Worm (Caenorhabditis elegans): Measurements from ENCODE around the gene T25G12.11.

The T25G12.11 gene

DNA sequence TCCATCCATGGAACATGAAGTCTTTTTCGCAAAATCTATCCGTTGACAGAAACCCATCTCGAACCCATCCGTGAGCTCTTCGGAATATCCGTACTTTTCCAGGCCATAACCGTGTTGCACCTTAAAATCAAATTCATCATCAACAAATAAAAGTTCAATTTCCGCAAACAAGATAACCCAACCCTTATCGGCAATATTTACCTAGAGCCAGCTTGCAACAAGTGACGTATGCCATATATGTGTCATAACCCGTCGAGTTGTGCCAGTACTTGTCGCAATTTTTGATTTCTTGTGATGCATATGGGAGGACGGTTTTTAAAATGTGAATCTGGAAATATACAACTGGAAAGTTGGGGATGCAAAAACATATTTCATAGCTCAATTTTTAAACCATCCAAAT lies 31.5 kb downstream of the T25G12.11 start:
- TF ChIP-seq mes-2 (tag; optimal IDR thresholded peaks at IDR 0.05; ENCODE audit: poor library complexity, severe bottlenecking) (no peak), lsy-2 (tag; optimal IDR thresholded peaks at IDR 0.05) (no peak), dve-1 (tag; optimal IDR thresholded peaks at IDR 0.05; ENCODE audit: insufficient read depth) (peak; percentile 21), pqm-1 (tag; optimal IDR thresholded peaks at IDR 0.05) (peak; percentile 60), dmd-6 (GFP tag; IDR thresholded peaks at IDR 0.05) (peak; percentile 51), hlh-11 (tag; optimal IDR thresholded peaks at IDR 0.05) (peak; percentile 29), daf-16 (GFP tag; optimal IDR thresholded peaks at IDR 0.05) (no peak), daf-16 (tag; optimal IDR thresholded peaks at IDR 0.05) (peak; percentile 95), nhr-28 (tag; optimal IDR thresholded peaks at IDR 0.05) (peak; percentile 26)

DNA sequence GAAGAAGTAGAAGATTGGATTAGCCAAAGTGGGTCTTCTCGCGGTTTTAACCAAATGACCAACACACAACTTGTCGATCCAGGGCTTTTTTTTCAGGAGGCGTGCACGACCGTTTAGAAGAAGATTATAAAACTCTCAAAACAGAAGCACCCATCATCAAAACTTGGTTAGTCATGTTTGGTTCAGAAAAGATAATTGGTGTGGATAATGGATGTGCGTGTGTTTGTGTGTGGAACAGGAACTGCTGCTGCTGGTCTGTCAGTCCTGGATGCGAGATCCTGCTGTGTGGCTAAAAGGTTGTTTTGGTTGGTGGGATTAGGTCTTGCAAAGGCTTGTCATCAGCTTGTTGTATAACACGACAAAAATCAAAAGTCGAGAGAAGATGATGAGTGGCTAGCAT lies 33.9 kb downstream of the T25G12.11 start:
- no peak for TF ChIP-seq zfp-3 (GFP tag; conservative IDR thresholded peaks at IDR 0.05)
- TF ChIP-seq lir-3 (tag; optimal IDR thresholded peaks at IDR 0.05), result no peak
- TF ChIP-seq nhr-41 (GFP tag; IDR thresholded peaks at IDR 0.05), result no peak
- peak in 1 of 2 experiments; percentile 94 for TF ChIP-seq unc-62 (GFP tag; optimal IDR thresholded peaks at IDR 0.05 in 1 of 2)
- no peak for TF ChIP-seq unc-62 (tag; optimal IDR thresholded peaks at IDR 0.05)
- no peak for TF ChIP-seq daf-16 (GFP tag; optimal IDR thresholded peaks at IDR 0.05)
- no peak for TF ChIP-seq daf-16 (tag; optimal IDR thresholded peaks at IDR 0.05)
- TF ChIP-seq nhr-102 (tag; optimal IDR thresholded peaks at IDR 0.05), result no peak
- no peak for TF ChIP-seq dve-1 (tag; optimal IDR thresholded peaks at IDR 0.05; ENCODE audit: insufficient read depth)
- TF ChIP-seq nhr-77 (tag; optimal IDR thresholded peaks at IDR 0.05), result no peak
- no peak for TF ChIP-seq T20F7.1 (GFP tag; optimal IDR thresholded peaks at IDR 0.05)

DNA sequence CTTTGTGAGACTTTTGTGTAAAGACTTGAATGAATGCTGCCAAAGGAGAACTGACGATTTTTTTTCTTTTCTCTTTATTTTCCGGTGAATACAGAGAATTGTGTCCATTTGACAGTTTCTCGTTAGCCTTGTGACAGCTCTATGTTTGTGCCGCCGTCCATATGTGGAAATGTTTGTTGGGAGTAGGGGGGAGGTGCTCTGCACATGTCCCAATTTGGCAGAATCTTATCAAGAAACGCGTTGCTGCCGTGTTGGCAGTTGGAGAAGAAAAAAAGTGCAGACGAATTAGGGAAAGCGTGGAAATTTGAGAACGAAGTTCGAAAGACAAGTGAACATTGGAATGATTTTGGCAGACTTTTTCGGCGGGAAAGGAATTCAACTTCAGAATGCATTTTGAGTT lies 39.5 kb downstream of the T25G12.11 start:
- no peak for TF ChIP-seq lin-15B (tag; optimal IDR thresholded peaks at IDR 0.05)
- TF ChIP-seq nhr-28 (tag; optimal IDR thresholded peaks at IDR 0.05), result peak; percentile 68
- peak; percentile 34 for TF ChIP-seq hlh-30 (tag; optimal IDR thresholded peaks at IDR 0.05; ENCODE audit: insufficient read depth)
- 0 out of 2 replicates have a peak, but pooled peaks have one; percentile 11 for TF ChIP-seq T26A8.4 (GFP tag; IDR thresholded peaks at IDR 0.05)
- TF ChIP-seq daf-8 (GFP tag; IDR thresholded peaks at IDR 0.05), result no peak
- no peak for TF ChIP-seq daf-16 (GFP tag; optimal IDR thresholded peaks at IDR 0.05)
- TF ChIP-seq daf-16 (tag; optimal IDR thresholded peaks at IDR 0.05), result peak; percentile 68
- TF ChIP-seq sdz-12 (GFP tag; optimal IDR thresholded peaks at IDR 0.05), result no peak
- peak; percentile 89 for TF ChIP-seq hlh-11 (tag; optimal IDR thresholded peaks at IDR 0.05)
- TF ChIP-seq nhr-6 (tag; optimal IDR thresholded peaks at IDR 0.05), result no peak
- TF ChIP-seq nhr-102 (tag; optimal IDR thresholded peaks at IDR 0.05), result no peak
- peak; percentile 21 for TF ChIP-seq pqm-1 (tag; optimal IDR thresholded peaks at IDR 0.05)
- TF ChIP-seq ama-1 (optimal IDR thresholded peaks at IDR 0.05), result no peak
- no peak for TF ChIP-seq ceh-44 (GFP tag; IDR thresholded peaks at IDR 0.05)
- TF ChIP-seq nhr-10 (tag; optimal IDR thresholded peaks at IDR 0.05), result no peak
- no peak for TF ChIP-seq ztf-11 (tag; optimal IDR thresholded peaks at IDR 0.05)
- no peak for TF ChIP-seq dmd-9 (GFP tag; IDR thresholded peaks at IDR 0.05)
- no peak for TF ChIP-seq F49E8.2 (tag; optimal IDR thresholded peaks at IDR 0.05; ENCODE audit: borderline replicate concordance)
- peak; percentile 56 for TF ChIP-seq aha-1 (tag)
- 0 out of 2 replicates have a peak, but pooled peaks have one; percentile 8 for TF ChIP-seq arid-1 (GFP tag; conservative IDR thresholded peaks at IDR 0.05)
- peak; percentile 73 for TF ChIP-seq mxl-3 (GFP tag; optimal IDR thresholded peaks at IDR 0.05)
- TF ChIP-seq nhr-111 (GFP tag; optimal IDR thresholded peaks at IDR 0.05), result no peak
- TF ChIP-seq gei-8 (GFP tag; optimal IDR thresholded peaks at IDR 0.05), result no peak
- no peak for TF ChIP-seq fos-1 (tag; optimal IDR thresholded peaks at IDR 0.05)
- peak; percentile 18 for TF ChIP-seq mep-1 (tag; optimal IDR thresholded peaks at IDR 0.05)
- TF ChIP-seq php-3 (GFP tag; IDR thresholded peaks at IDR 0.05), result no peak
- peak; percentile 88 for TF ChIP-seq dmd-6 (GFP tag; IDR thresholded peaks at IDR 0.05)
- TF ChIP-seq F10B5.3 (tag; optimal IDR thresholded peaks at IDR 0.05), result no peak
- peak; percentile 0 for TF ChIP-seq nhr-77 (tag; optimal IDR thresholded peaks at IDR 0.05)
- no peak for TF ChIP-seq egl-43 (GFP tag; IDR thresholded peaks at IDR 0.05)
- TF ChIP-seq zfp-2 (tag; optimal IDR thresholded peaks at IDR 0.05), result no peak
- no peak for TF ChIP-seq Y105C5A.15 (GFP tag; IDR thresholded peaks at IDR 0.05)
- no peak for TF ChIP-seq duxl-1 (tag; optimal IDR thresholded peaks at IDR 0.05; ENCODE audit: poor library complexity)
- TF ChIP-seq ztf-7 (tag; optimal IDR thresholded peaks at IDR 0.05), result no peak
- TF ChIP-seq mdl-1 (tag; optimal IDR thresholded peaks at IDR 0.05), result peak in 1 of 2 experiments; percentile 37
- TF ChIP-seq egl-27 (tag; optimal IDR thresholded peaks at IDR 0.05), result no peak
- peak; percentile 57 for TF ChIP-seq dve-1 (tag; optimal IDR thresholded peaks at IDR 0.05; ENCODE audit: insufficient read depth)
- TF ChIP-seq ceh-62 (tag; optimal IDR thresholded peaks at IDR 0.05), result no peak
- no peak for TF ChIP-seq mdt-29 (GFP tag; IDR thresholded peaks at IDR 0.05)

All from whole organism, L4 larva.